Fruit fly (Drosophila melanogaster) whole organism, wandering third instar larva: ENCODE results near the gene CG31798.

ENCODE experiments used
- Abd-B ChIP-seq: fragments of >200 bp; optimal IDR thresholded peaks from 2 replicates; lab custom pipeline; 2017; ENCODE audit warnings: missing biosample characterization, missing genetic modification characterization
- CG32264 ChIP-seq: fragments of 200-800 bp; sonication (Bioruptor generic); optimal IDR thresholded peaks from 2 replicates; lab custom pipeline; 2016; ENCODE audit warnings: missing biosample characterization, missing genetic modification characterization
- CG9705 ChIP-seq: fragments of 200-800 bp; sonication (Bioruptor generic); optimal IDR thresholded peaks from 2 replicates; lab custom pipeline; 2018; ENCODE audit warnings: missing biosample characterization, mild to moderate bottlenecking, missing genetic modification characterization
- CrebA ChIP-seq: fragments of 200-800 bp; sonication (Bioruptor generic); optimal IDR thresholded peaks from 2 replicates; lab custom pipeline; 2016; ENCODE audit warnings: missing biosample characterization, mild to moderate bottlenecking, missing genetic modification characterization, borderline replicate concordance
- Dfd ChIP-seq: fragments of >200 bp; optimal IDR thresholded peaks from 2 replicates; lab custom pipeline; 2017; ENCODE audit warnings: missing biosample characterization, missing genetic modification characterization
- Dif ChIP-seq: fragments of 200-275, 200-300 bp; sonication (Bioruptor generic); optimal IDR thresholded peaks from 2 replicates; lab custom pipeline; 2018; ENCODE audit warnings: missing biosample characterization, missing genetic modification characterization; ENCODE audit not compliant: partially characterized antibody
- GATAd ChIP-seq: sonication (Bioruptor generic); optimal IDR thresholded peaks from 2 replicates; lab custom pipeline; 2016; ENCODE audit warnings: missing biosample characterization, missing genetic modification characterization
- HLH106 ChIP-seq: fragments of 200-800 bp; optimal IDR thresholded peaks from 3 replicates; lab custom pipeline; 2019; ENCODE audit warnings: missing biosample characterization, mild to moderate bottlenecking, missing genetic modification characterization, moderate library complexity
- Hnf4 ChIP-seq: fragments of 200-800 bp; sonication (Bioruptor generic); optimal IDR thresholded peaks from 2 replicates; lab custom pipeline; 2016; ENCODE audit warnings: missing biosample characterization, mild to moderate bottlenecking, missing genetic modification characterization
- Hr78 ChIP-seq: fragments of >200 bp; optimal IDR thresholded peaks from 2 replicates; lab custom pipeline; 2017; ENCODE audit warnings: missing biosample characterization, missing genetic modification characterization
- Hr83 ChIP-seq: fragments of 200-300 bp; sonication (Bioruptor generic); optimal IDR thresholded peaks from 2 replicates; lab custom pipeline; 2016; ENCODE audit warnings: missing biosample characterization, mild to moderate bottlenecking, missing genetic modification characterization, moderate library complexity; ENCODE audit not compliant: poor library complexity, severe bottlenecking
- Mio ChIP-seq: sonication (Bioruptor generic); optimal IDR thresholded peaks from 2 replicates; lab custom pipeline; 2016; ENCODE audit warnings: missing biosample characterization, missing genetic modification characterization
- Myc ChIP-seq: fragments of >200 bp; optimal IDR thresholded peaks from 2 replicates; lab custom pipeline; 2017
- N ChIP-seq: fragments of >200 bp; optimal IDR thresholded peaks from 2 replicates; lab custom pipeline; 2018; ENCODE audit warnings: missing biosample characterization, missing external identifiers, missing genetic modification characterization
- Rel ChIP-seq, 2 experiments: fragments of 200-800 bp; sonication (Bioruptor generic) in 1 of 2; optimal IDR thresholded peaks; 2 replicates in 1 of 2; 3 replicates in 1 of 2; lab custom pipeline; 2016 to 2019; ENCODE audit warnings: mild to moderate bottlenecking in 2 of 2, missing biosample characterization in 2 of 2, missing genetic modification characterization in 2 of 2, moderate library complexity in 1 of 2
- Sp1 ChIP-seq: fragments of 200-800 bp; sonication (Bioruptor generic); optimal IDR thresholded peaks from 3 replicates; lab custom pipeline; 2019; ENCODE audit warnings: missing biosample characterization, mild to moderate bottlenecking, missing genetic modification characterization, moderate library complexity
- Vsx2 ChIP-seq: fragments of 200-300, 225-300 bp; sonication (Bioruptor generic); optimal IDR thresholded peaks from 2 replicates; lab custom pipeline; 2018; ENCODE audit warnings: missing biosample characterization, missing genetic modification characterization; ENCODE audit not compliant: partially characterized antibody
- br ChIP-seq: fragments of 200-800 bp; sonication (Bioruptor generic); optimal IDR thresholded peaks from 2 replicates; lab custom pipeline; 2016; ENCODE audit warnings: missing biosample characterization, missing genetic modification characterization
- brk ChIP-seq: fragments of 200-800 bp; sonication (Bioruptor generic); optimal IDR thresholded peaks from 2 replicates; lab custom pipeline; 2016; ENCODE audit warnings: missing biosample characterization, mild to moderate bottlenecking, missing genetic modification characterization
- dl ChIP-seq, 2 experiments: fragments of 175-275, 200-275 bp in 1 of 2; fragments of 200-275 bp in 1 of 2; sonication (Bioruptor generic); optimal IDR thresholded peaks; lab custom pipeline; 2018; ENCODE audit warnings: mild to moderate bottlenecking in 2 of 2, missing biosample characterization in 2 of 2, missing genetic modification characterization in 2 of 2, moderate library complexity in 2 of 2; ENCODE audit not compliant: partially characterized antibody in 2 of 2, insufficient read depth in 1 of 2
- dsf ChIP-seq: sonication (Bioruptor generic); optimal IDR thresholded peaks from 2 replicates; lab custom pipeline; 2016; ENCODE audit warnings: missing biosample characterization, missing genetic modification characterization, borderline replicate concordance
- foxo ChIP-seq, 2 experiments: fragments of 200-800 bp; sonication (Bioruptor generic); optimal IDR thresholded peaks; 2 replicates in 1 of 2; 3 replicates in 1 of 2; lab custom pipeline; 2016 to 2017; ENCODE audit warnings: missing biosample characterization in 2 of 2, missing genetic modification characterization in 2 of 2
- fru ChIP-seq: fragments of 200-800 bp; sonication (Bioruptor generic); optimal IDR thresholded peaks from 3 replicates; lab custom pipeline; 2016; ENCODE audit warnings: missing biosample characterization, mild to moderate bottlenecking, missing genetic modification characterization
- h ChIP-seq: fragments of 200-800 bp; sonication (Bioruptor generic); optimal IDR thresholded peaks from 3 replicates; lab custom pipeline; 2016; ENCODE audit warnings: missing biosample characterization, mild to moderate bottlenecking, missing genetic modification characterization
- jim ChIP-seq: fragments of 175-275, 200-325 bp; sonication (Bioruptor generic); optimal IDR thresholded peaks from 2 replicates; lab custom pipeline; 2016; ENCODE audit warnings: missing biosample characterization, mild to moderate bottlenecking, missing genetic modification characterization
- lola ChIP-seq: fragments of >200 bp; optimal IDR thresholded peaks from 2 replicates; lab custom pipeline; 2017; ENCODE audit warnings: missing biosample characterization, missing genetic modification characterization
- pan ChIP-seq: fragments of >200 bp; optimal IDR thresholded peaks from 2 replicates; lab custom pipeline; 2017
- psq ChIP-seq: fragments of 200-800 bp; sonication (Bioruptor generic); optimal IDR thresholded peaks from 3 replicates; lab custom pipeline; 2017; ENCODE audit warnings: missing biosample characterization, mild to moderate bottlenecking, missing genetic modification characterization, moderate library complexity
- rgr ChIP-seq: fragments of 200-800 bp; sonication (Bioruptor generic); optimal IDR thresholded peaks from 3 replicates; lab custom pipeline; 2016; ENCODE audit warnings: missing biosample characterization, mild to moderate bottlenecking, missing genetic modification characterization
- sage ChIP-seq: fragments of 200-800 bp; sonication (Bioruptor generic); optimal IDR thresholded peaks from 2 replicates; lab custom pipeline; 2016; ENCODE audit warnings: missing biosample characterization, mild to moderate bottlenecking, missing genetic modification characterization
- sv ChIP-seq: fragments of 200-800 bp; sonication (Bioruptor generic); optimal IDR thresholded peaks from 3 replicates; lab custom pipeline; 2016; ENCODE audit warnings: missing biosample characterization, missing genetic modification characterization
- tai ChIP-seq: sonication (Bioruptor generic); optimal IDR thresholded peaks from 2 replicates; lab custom pipeline; 2016; ENCODE audit warnings: missing biosample characterization, missing genetic modification characterization
- usp ChIP-seq: fragments of >200 bp; optimal IDR thresholded peaks from 2 replicates; lab custom pipeline; 2017; ENCODE audit warnings: missing biosample characterization, missing genetic modification characterization
- woc ChIP-seq: sonication (Bioruptor generic); optimal IDR thresholded peaks from 2 replicates; lab custom pipeline; 2016; ENCODE audit warnings: missing biosample characterization, mild to moderate bottlenecking, missing genetic modification characterization

The CG31798 gene

dm6 chr2L:19418017-19418416, 24.1 kb downstream of the CG31798 start, which contains the start of gene lectin-37Da:
TSS of gene lectin-37Da (plus strand) at chr2L:19418317.
- no peak for TF ChIP-seq fru (GFP tag; lab: Kevin White, UChicago)
- no peak for TF ChIP-seq psq
- TF ChIP-seq GATAd (GFP tag; lab: Kevin White, UChicago): no peak
- TF ChIP-seq dl (GFP tag; optimal IDR thresholded peaks at IDR 0.05; lab: Kevin White, UChicago; ENCODE audit: insufficient read depth in 1 of 2, partially characterized antibody in 2 of 2): no peak
- no peak for TF ChIP-seq sv (GFP tag; lab: Kevin White, UChicago)
- TF ChIP-seq rgr (GFP tag; lab: Kevin White, UChicago): no peak
- no peak for TF ChIP-seq Myc (lab: Kevin White, UChicago)
- TF ChIP-seq brk: no peak
- TF ChIP-seq Sp1 (GFP tag; lab: Kevin White, UChicago): no peak
- TF ChIP-seq Hnf4 (GFP tag; lab: Kevin White, UChicago): no peak
- TF ChIP-seq Hr83 (GFP tag; lab: Kevin White, UChicago): no peak
- no peak for TF ChIP-seq lola (GFP tag; lab: Kevin White, UChicago)
- TF ChIP-seq Hr78 (GFP tag; lab: Kevin White, UChicago): no peak
- no peak for TF ChIP-seq br
- TF ChIP-seq, all 38 proteins: peak for 0

dm6 chr2L:19418872-19419271, 24.9 kb downstream of the CG31798 start, which contains the start of gene lectin-37Db:
TSS of gene lectin-37Db (plus strand) at chr2L:19419075.
- TF ChIP-seq Rel (GFP tag; optimal IDR thresholded peaks at IDR 0.05; lab: Kevin White, UChicago): no peak
- no peak for TF ChIP-seq Rel (tag; optimal IDR thresholded peaks at IDR 0.05; lab: Kevin White, UChicago)
- TF ChIP-seq fru (GFP tag; lab: Kevin White, UChicago): no peak
- TF ChIP-seq Hr78 (GFP tag; lab: Kevin White, UChicago): no peak
- no peak for TF ChIP-seq Vsx2 (GFP tag; lab: Kevin White, UChicago)
- no peak for TF ChIP-seq tai (GFP tag; lab: Kevin White, UChicago)
- no peak for TF ChIP-seq woc
- TF ChIP-seq dsf (GFP tag; lab: Kevin White, UChicago): no peak
- TF ChIP-seq usp (GFP tag; lab: Kevin White, UChicago): no peak
- TF ChIP-seq brk: no peak
- no peak for TF ChIP-seq CrebA (GFP tag; lab: Kevin White, UChicago)

- TF ChIP-seq usp (GFP tag; lab: Kevin White, UChicago) (no peak), GATAd (GFP tag; lab: Kevin White, UChicago) (no peak), Dfd (no peak), tai (GFP tag; lab: Kevin White, UChicago) (no peak), Mio (GFP tag; lab: Kevin White, UChicago) (no peak), h (GFP tag; lab: Kevin White, UChicago) (no peak), lola (GFP tag; lab: Kevin White, UChicago) (no peak), HLH106 (no peak), CrebA (GFP tag; lab: Kevin White, UChicago) (no peak), pan (no peak), psq (no peak), CG9705 (GFP tag; lab: Kevin White, UChicago) (no peak), foxo (GFP tag; optimal IDR thresholded peaks at IDR 0.05; lab: Kevin White, UChicago) (no peak), woc (no peak), fru (GFP tag; lab: Kevin White, UChicago) (no peak), CG32264 (GFP tag; lab: Kevin White, UChicago) (no peak), dl (GFP tag; optimal IDR thresholded peaks at IDR 0.05; lab: Kevin White, UChicago; ENCODE audit: insufficient read depth in 1 of 2, partially characterized antibody in 2 of 2) (no peak), N (no peak), Hr78 (GFP tag; lab: Kevin White, UChicago) (no peak), Dif (GFP tag; lab: Kevin White, UChicago) (no peak)
Observed at dm6 chr2L:19421573-19421972, 27.6 kb downstream of the CG31798 start.

DNA sequence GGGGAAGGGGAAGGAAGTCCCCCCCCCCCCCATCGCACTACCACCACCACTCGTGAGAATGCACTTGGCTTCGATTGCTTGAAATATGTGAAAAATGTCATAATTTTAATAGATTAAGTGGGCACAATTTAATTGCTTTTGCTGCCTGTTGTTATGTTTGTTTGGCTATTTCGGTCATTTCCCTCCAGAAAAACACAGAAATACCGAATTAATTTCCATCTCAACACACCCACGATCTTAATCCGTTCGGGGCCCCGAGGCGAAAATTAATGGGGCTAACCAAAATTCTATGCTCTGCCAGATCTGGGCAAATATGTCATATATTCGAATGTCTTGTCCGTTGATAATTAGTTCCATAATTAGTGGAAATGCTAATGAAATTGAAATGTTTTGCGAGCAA, 28.7 kb downstream of the CG31798 start:
- TF ChIP-seq Mio (GFP tag; lab: Kevin White, UChicago) (no peak), Abd-B (GFP tag; lab: Kevin White, UChicago) (no peak), woc (no peak), tai (GFP tag; lab: Kevin White, UChicago) (no peak), foxo (GFP tag; optimal IDR thresholded peaks at IDR 0.05; lab: Kevin White, UChicago) (no peak), rgr (GFP tag; lab: Kevin White, UChicago) (no peak), CG32264 (GFP tag; lab: Kevin White, UChicago) (no peak), sage (no peak), CG9705 (GFP tag; lab: Kevin White, UChicago) (no peak), jim (no peak), Vsx2 (GFP tag; lab: Kevin White, UChicago) (no peak), Dif (GFP tag; lab: Kevin White, UChicago) (no peak), h (GFP tag; lab: Kevin White, UChicago) (no peak), N (no peak), pan (no peak), Sp1 (GFP tag; lab: Kevin White, UChicago) (no peak), sv (GFP tag; lab: Kevin White, UChicago) (no peak)
